Worm (Caenorhabditis elegans): ENCODE data around the gene sao-1.

ce11 chrV:13934545-13934944 is 29.2 kb upstream of the sao-1 start, which contains the start of gene R10D12.1:
- TF ChIP-seq lin-39 (tag; optimal IDR thresholded peaks at IDR 0.05) (no peak), elt-3 (tag; optimal IDR thresholded peaks at IDR 0.05) (no peak), snpc-4 (tag; optimal IDR thresholded peaks at IDR 0.05) (no peak)
